Worm (Caenorhabditis elegans) whole organism, L4/young adult: Measurements from ENCODE around the gene gcn-2.
"Not testable (repeated sequence)": the region's sequence is repeated elsewhere in the genome, so short reads cannot be mapped to it uniquely, and the experiment has no call there.

ENCODE experiments used
- dao-5 ChIP-seq: sonication (generic microtip); optimal IDR thresholded peaks from 2 replicates; lab custom pipeline; 2016; ENCODE audit warnings: missing genotype, missing genetic modification characterization, moderate library complexity, missing compliant biosample characterization
- him-1 ChIP-seq: sonication (generic microtip); optimal IDR thresholded peaks from 2 replicates; lab custom pipeline; 2016; ENCODE audit warnings: missing genotype, missing genetic modification reagents, missing genetic modification characterization, missing compliant biosample characterization

DNA sequence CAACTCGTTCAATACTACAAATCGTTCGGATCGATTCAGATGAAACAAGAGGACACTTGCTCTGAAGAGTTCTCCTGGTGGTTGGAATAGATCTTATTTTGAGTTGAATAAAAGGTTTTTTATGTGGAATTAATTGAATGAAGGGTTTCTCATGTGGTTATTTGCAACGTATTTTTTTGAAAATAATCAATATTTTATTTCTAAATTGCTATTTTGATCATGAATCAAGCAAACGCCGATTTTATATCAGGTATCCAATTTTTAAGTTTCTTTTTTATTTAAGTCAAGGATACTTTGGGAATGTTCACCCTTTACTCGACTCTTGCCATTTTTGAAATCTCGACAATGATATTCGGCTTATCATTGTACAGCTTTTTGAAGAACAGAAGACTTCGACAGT is 3.4 kb upstream of the gcn-2 start, which contains the start of gene Y81G3A.2:
- not testable (repeated sequence) for TF ChIP-seq him-1, dao-5 (tag; lab: Kevin White, UChicago)
